Fruit fly (Drosophila melanogaster): ENCODE results near the gene CG5555.
A peak's percentile ranks its signal among the peaks of the same experiment; 100 is the strongest.

Gene CG5555

dm6 chr3R:19151848-19152787 is 28.2 kb downstream of the CG5555 start (continued):
- TF ChIP-seq D19A (tag; optimal IDR thresholded peaks at IDR 0.05) (no peak), repo (GFP tag; optimal IDR thresholded peaks at IDR 0.05) (no peak), CG10267 (tag; optimal IDR thresholded peaks at IDR 0.05) (no peak), NC2β (GFP tag; optimal IDR thresholded peaks at IDR 0.05) (no peak), sqz (GFP tag; optimal IDR thresholded peaks at IDR 0.05) (no peak), D19B (GFP tag; optimal IDR thresholded peaks at IDR 0.05) (no peak), chif (GFP tag; optimal IDR thresholded peaks at IDR 0.05) (no peak), Oli (tag; optimal IDR thresholded peaks at IDR 0.05) (peak; percentile 33), Stat92E (GFP tag; optimal IDR thresholded peaks at IDR 0.05) (no peak), CG11504 (tag; optimal IDR thresholded peaks at IDR 0.05) (peak; percentile 53), Mes4 (GFP tag; optimal IDR thresholded peaks at IDR 0.05) (no peak), CG6813 (GFP tag; optimal IDR thresholded peaks at IDR 0.05) (no peak), CG18764 (GFP tag; optimal IDR thresholded peaks at IDR 0.05) (no peak), seq (GFP tag; IDR thresholded peaks at IDR 0.05) (no peak), CG1832 (GFP tag; optimal IDR thresholded peaks at IDR 0.05) (no peak), CG16863 (GFP tag; optimal IDR thresholded peaks at IDR 0.05) (no peak)

- TF ChIP-seq CG8281 (tag; optimal IDR thresholded peaks at IDR 0.05) (no peak), knrl (GFP tag; IDR thresholded peaks at IDR 0.05; ENCODE audit: partially characterized antibody) (0 out of 3 replicates have a peak, but pooled peaks have one; percentile 27), oc (tag; optimal IDR thresholded peaks at IDR 0.05) (peak; percentile 45), esg (GFP tag; conservative IDR thresholded peaks at IDR 0.05) (no peak), sqz (GFP tag; optimal IDR thresholded peaks at IDR 0.05) (peak; percentile 77), kni (GFP tag; optimal IDR thresholded peaks at IDR 0.05) (peak; percentile 39), CG14050 (GFP tag; IDR thresholded peaks at IDR 0.05) (no peak), Sox102F (GFP tag; optimal IDR thresholded peaks at IDR 0.05) (no peak), CG12299 (tag; optimal IDR thresholded peaks at IDR 0.05) (no peak), bab2 (GFP tag; optimal IDR thresholded peaks at IDR 0.05) (no peak), CG12942 (GFP tag; optimal IDR thresholded peaks at IDR 0.05) (no peak), Ets97D (GFP tag; optimal IDR thresholded peaks at IDR 0.05) (no peak), slbo (GFP tag; IDR thresholded peaks at IDR 0.05) (0 out of 2 replicates have a peak, but pooled peaks have one; percentile 12), wor (GFP tag; IDR thresholded peaks at IDR 0.05) (no peak), sug (tag; optimal IDR thresholded peaks at IDR 0.05) (no peak), twi (tag; optimal IDR thresholded peaks at IDR 0.05) (no peak), crol (GFP tag; IDR thresholded peaks at IDR 0.05) (peak; percentile 28; the same call in 1 of the 2 replicates), Drgx (GFP tag; IDR thresholded peaks at IDR 0.05) (no peak), CG4617 (GFP tag; optimal IDR thresholded peaks at IDR 0.05; ENCODE audit: borderline replicate concordance) (no peak), Dp (GFP tag; optimal IDR thresholded peaks at IDR 0.05) (no peak), CG16813 (GFP tag; IDR thresholded peaks at IDR 0.05; ENCODE audit: partially characterized antibody) (no peak), vfl (GFP tag; optimal IDR thresholded peaks at IDR 0.05) (no peak), CG17186 (GFP tag; optimal IDR thresholded peaks at IDR 0.05) (no peak), sr (GFP tag; IDR thresholded peaks at IDR 0.05) (no peak), tio (GFP tag; optimal IDR thresholded peaks at IDR 0.05) (no peak), pan (optimal IDR thresholded peaks at IDR 0.05) (no peak), pan (GFP tag; optimal IDR thresholded peaks at IDR 0.05 in 1 of 2, IDR thresholded peaks at IDR 0.05 in 1 of 2) (no peak), vvl (GFP tag; IDR thresholded peaks at IDR 0.05) (peak; percentile 78), dmrt99B (tag; optimal IDR thresholded peaks at IDR 0.05) (no peak), CG18619 (GFP tag; optimal IDR thresholded peaks at IDR 0.05) (no peak), abd-A (tag; optimal IDR thresholded peaks at IDR 0.05) (peak; percentile 2)
These were observed 29.3 kb downstream of the CG5555 start for dm6 chr3R:19150856-19151651.
